Worm (Caenorhabditis elegans): ENCODE data around the gene C47D12.4.

The C47D12.4 gene

DNA sequence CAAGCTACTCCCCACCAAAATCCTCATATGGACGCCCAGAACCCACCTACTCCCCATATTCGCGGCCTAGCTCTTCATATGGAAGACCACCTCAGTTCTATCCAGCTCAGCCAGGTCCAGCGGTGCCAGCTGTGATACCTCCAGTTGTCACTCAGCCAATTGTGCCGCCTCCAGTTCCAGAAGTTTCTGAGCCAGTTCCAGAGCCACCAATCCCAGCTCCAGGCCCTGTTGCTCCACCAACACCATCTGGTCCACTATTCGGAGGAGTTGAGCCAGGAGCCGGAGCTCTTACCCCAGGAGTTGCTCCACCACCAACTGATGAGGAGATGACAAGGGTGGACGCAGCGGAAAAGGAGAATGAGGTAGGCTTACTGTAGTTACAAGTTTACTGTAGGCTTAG is 40.0 kb downstream of the C47D12.4 start:
- TF ChIP-seq mef-2 (tag; optimal IDR thresholded peaks at IDR 0.05) = no peak
- TF ChIP-seq mab-9 (GFP tag; IDR thresholded peaks at IDR 0.05) = no peak
- TF ChIP-seq swsn-7 (tag; optimal IDR thresholded peaks at IDR 0.05) = no peak
- no peak for TF ChIP-seq nhr-77 (tag; optimal IDR thresholded peaks at IDR 0.05)

DNA sequence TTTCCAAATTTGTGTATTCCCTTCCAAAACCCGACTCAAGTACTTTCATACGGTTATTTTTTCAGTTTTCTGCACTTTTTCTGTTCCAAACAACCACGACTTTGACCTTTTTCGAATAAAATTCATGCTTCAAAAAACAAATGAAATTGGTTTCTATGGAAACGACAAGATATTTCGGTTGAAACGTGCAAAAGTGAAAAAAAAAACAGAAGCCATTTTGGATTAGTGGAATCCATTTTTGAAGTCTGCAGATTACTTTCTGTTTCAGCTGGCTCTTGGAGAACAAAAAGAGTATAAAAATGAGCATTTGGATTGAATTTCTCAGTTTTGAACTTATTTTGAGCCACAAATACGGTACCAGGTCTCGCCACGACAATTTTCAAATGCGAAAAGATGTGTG is 40.6 kb downstream of the C47D12.4 start:
- TF ChIP-seq sox-4 (tag; optimal IDR thresholded peaks at IDR 0.05) = peak; percentile 17
- TF ChIP-seq lin-15B (tag; optimal IDR thresholded peaks at IDR 0.05) = no peak
- TF ChIP-seq nhr-84 (tag; optimal IDR thresholded peaks at IDR 0.05) = no peak
- no peak for TF ChIP-seq xbp-1 (tag; optimal IDR thresholded peaks at IDR 0.05)
- TF ChIP-seq nhr-11 (tag; optimal IDR thresholded peaks at IDR 0.05) = no peak
- TF ChIP-seq ceh-90 (tag; optimal IDR thresholded peaks at IDR 0.05) = no peak
- TF ChIP-seq fos-1 (tag; optimal IDR thresholded peaks at IDR 0.05) = no peak
- TF ChIP-seq isw-1 (GFP tag; IDR thresholded peaks at IDR 0.05) = no peak
- no peak for TF ChIP-seq tbx-2 (tag; optimal IDR thresholded peaks at IDR 0.05)
- TF ChIP-seq sptf-1 (tag; optimal IDR thresholded peaks at IDR 0.05) = no peak
- peak; percentile 2 for TF ChIP-seq pax-3 (tag; optimal IDR thresholded peaks at IDR 0.05)
- peak; percentile 11 for TF ChIP-seq nhr-71 (tag; optimal IDR thresholded peaks at IDR 0.05)
- TF ChIP-seq rnt-1 (tag; optimal IDR thresholded peaks at IDR 0.05) = no peak
- TF ChIP-seq dpl-1 (GFP tag; optimal IDR thresholded peaks at IDR 0.05) = no peak
- no peak for TF ChIP-seq lin-14 (GFP tag; optimal IDR thresholded peaks at IDR 0.05)
- peak; percentile 90 for TF ChIP-seq fkh-8 (tag; optimal IDR thresholded peaks at IDR 0.05)
- TF ChIP-seq fkh-4 (tag; optimal IDR thresholded peaks at IDR 0.05; ENCODE audit: borderline replicate concordance) = no peak
- TF ChIP-seq mab-9 (GFP tag; IDR thresholded peaks at IDR 0.05) = no peak
- no peak for TF ChIP-seq C16A3.4 (tag; optimal IDR thresholded peaks at IDR 0.05)
- TF ChIP-seq unc-62 (GFP tag; optimal IDR thresholded peaks at IDR 0.05) = no peak
- no peak for TF ChIP-seq sup-37 (GFP tag; optimal IDR thresholded peaks at IDR 0.05)
- TF ChIP-seq fkh-10 (GFP tag; optimal IDR thresholded peaks at IDR 0.05) = no peak
- no peak for TF ChIP-seq pqm-1 (tag; optimal IDR thresholded peaks at IDR 0.05)
- no peak for TF ChIP-seq hlh-17 (GFP tag; optimal IDR thresholded peaks at IDR 0.05; ENCODE audit: borderline replicate concordance)
- TF ChIP-seq nhr-20 (tag; optimal IDR thresholded peaks at IDR 0.05) = no peak
- no peak for TF ChIP-seq ceh-63 (GFP tag; optimal IDR thresholded peaks at IDR 0.05)
- TF ChIP-seq unc-86 (tag; optimal IDR thresholded peaks at IDR 0.05) = no peak

DNA sequence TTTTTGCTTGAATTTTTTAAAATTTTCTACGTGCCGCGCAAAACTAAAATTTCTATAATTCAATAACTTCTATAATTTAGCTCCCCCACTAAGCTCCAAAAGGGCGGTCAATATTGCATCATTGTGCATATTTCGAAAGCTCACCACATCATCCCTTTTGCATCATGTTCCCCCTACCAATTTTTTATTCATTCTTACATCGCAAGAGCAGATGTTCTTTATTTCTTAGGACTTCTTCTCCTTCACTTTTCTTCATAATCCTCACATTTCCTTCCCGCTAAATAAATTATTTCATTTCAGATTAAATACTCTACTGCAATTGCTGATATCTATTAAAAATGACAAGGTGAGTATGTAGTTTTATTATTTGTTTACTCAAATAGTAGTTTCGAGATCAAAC is 42.3 kb downstream of the C47D12.4 start, which contains the start of gene ldh-1:
ldh-1 (plus strand) TSS at position 301 of the 400 bp plus-strand sequence.
- TF ChIP-seq efl-3 (GFP tag; optimal IDR thresholded peaks at IDR 0.05) (no peak), unc-86 (tag; optimal IDR thresholded peaks at IDR 0.05) (no peak), aly-2 (tag; optimal IDR thresholded peaks at IDR 0.05) (no peak), dsc-1 (tag; optimal IDR thresholded peaks at IDR 0.05) (peak; percentile 40)

DNA sequence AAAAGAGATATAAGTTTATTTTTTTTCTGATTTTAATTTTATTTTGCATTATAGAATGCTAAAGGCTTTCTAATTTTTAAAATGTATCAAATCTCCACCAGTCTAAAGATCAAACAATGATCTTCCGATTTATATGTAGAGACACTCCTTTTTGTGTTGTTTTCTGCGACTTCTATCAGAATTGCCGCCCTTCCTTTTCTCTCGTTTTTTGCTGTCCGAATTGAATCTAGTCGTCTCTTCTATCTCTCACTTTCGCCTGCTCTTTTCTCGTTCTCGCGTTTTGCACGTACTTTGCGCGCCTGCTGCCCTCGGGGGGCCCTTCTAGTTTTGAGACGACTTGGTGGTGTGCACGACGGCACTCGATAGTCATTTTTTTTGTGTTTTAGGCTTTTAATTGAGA is 42.8 kb downstream of the C47D12.4 start:
- no peak for TF ChIP-seq C16A3.4 (tag; optimal IDR thresholded peaks at IDR 0.05)
- TF ChIP-seq nhr-19 (GFP tag; conservative IDR thresholded peaks at IDR 0.05) = peak; percentile 61
- TF ChIP-seq unc-30 (tag; optimal IDR thresholded peaks at IDR 0.05) = no peak
- peak; percentile 1 for TF ChIP-seq ces-1 (GFP tag; optimal IDR thresholded peaks at IDR 0.05)
- TF ChIP-seq nhr-90 (tag; optimal IDR thresholded peaks at IDR 0.05; ENCODE audit: poor library complexity) = no peak
- TF ChIP-seq nhr-47 (tag; optimal IDR thresholded peaks at IDR 0.05) = peak; percentile 50
- TF ChIP-seq efl-1 (optimal IDR thresholded peaks at IDR 0.05) = peak; percentile 27 to 38
- peak in 1 of 2 experiments; percentile 43 for TF ChIP-seq efl-1 (GFP tag; optimal IDR thresholded peaks at IDR 0.05 in 1 of 2)
- TF ChIP-seq efl-3 (GFP tag; optimal IDR thresholded peaks at IDR 0.05) = no peak
- TF ChIP-seq nhr-77 (tag; optimal IDR thresholded peaks at IDR 0.05) = no peak
- TF ChIP-seq fos-1 (tag; optimal IDR thresholded peaks at IDR 0.05) = no peak
- no peak for TF ChIP-seq fkh-8 (tag; optimal IDR thresholded peaks at IDR 0.05)
- peak; percentile 39 for TF ChIP-seq rnt-1 (tag; optimal IDR thresholded peaks at IDR 0.05)
- TF ChIP-seq mab-9 (GFP tag; IDR thresholded peaks at IDR 0.05) = no peak
- no peak for TF ChIP-seq isw-1 (GFP tag; IDR thresholded peaks at IDR 0.05)
- TF ChIP-seq nhr-28 (tag; optimal IDR thresholded peaks at IDR 0.05) = no peak
- TF ChIP-seq fkh-10 (GFP tag; optimal IDR thresholded peaks at IDR 0.05) = peak; percentile 61
- no peak for TF ChIP-seq vab-15 (tag; optimal IDR thresholded peaks at IDR 0.05)
- no peak for TF ChIP-seq jun-1 (tag; optimal IDR thresholded peaks at IDR 0.05)
- TF ChIP-seq pag-3 (tag; optimal IDR thresholded peaks at IDR 0.05; ENCODE audit: borderline replicate concordance, insufficient read depth) = no peak
- TF ChIP-seq hpl-2 (GFP tag; optimal IDR thresholded peaks at IDR 0.05) = no peak
- no peak for TF ChIP-seq nhr-237 (tag; optimal IDR thresholded peaks at IDR 0.05)
- no peak for TF ChIP-seq aha-1 (tag; optimal IDR thresholded peaks at IDR 0.05)
- TF ChIP-seq sox-4 (tag; optimal IDR thresholded peaks at IDR 0.05) = no peak
- TF ChIP-seq lin-39 (tag; optimal IDR thresholded peaks at IDR 0.05) = no peak
- peak; percentile 59 for TF ChIP-seq blmp-1 (tag; optimal IDR thresholded peaks at IDR 0.05)

All from whole organism, L1 larva.